Worm (Caenorhabditis elegans) whole organism, L4 larva: ENCODE measurements around the gene C15B12.8.

Source experiments
- F26F4.8 ChIP-seq: fragments of 200-800 bp; sonication (Bioruptor generic); conservative IDR thresholded peaks from 2 replicates; pipeline ENCODE4 v1.3.6; 2022; ENCODE audit warnings: missing genetic modification characterization, missing compliant biosample characterization
- F37D6.2 ChIP-seq: sonication (generic microtip); optimal IDR thresholded peaks from 2 replicates; lab custom pipeline; 2016; ENCODE audit warnings: mild to moderate bottlenecking, missing genetic modification characterization, missing compliant biosample characterization
- R02D3.7 ChIP-seq: fragments of 150-350 bp; sonication (generic microtip); optimal IDR thresholded peaks from 3 replicates; lab custom pipeline; 2014; ENCODE audit warnings: missing biosample characterization, missing genetic modification characterization
- Y105C5A.15 ChIP-seq: fragments of 200-800 bp; sonication (Bioruptor generic); IDR thresholded peaks from 2 replicates; pipeline ENCODE4 v1.3.6; 2022; ENCODE audit warnings: missing genetic modification characterization, missing compliant biosample characterization
- Y48G9A.11 ChIP-seq: fragments of 200-800 bp; sonication (Bioruptor generic); IDR thresholded peaks from 2 replicates; pipeline ENCODE4 v1.3.6; 2022; ENCODE audit warnings: missing genetic modification reagents, missing genetic modification characterization, missing compliant biosample characterization
- Y5F2A.4 ChIP-seq: fragments of 200-800 bp; sonication (Bioruptor generic); optimal IDR thresholded peaks from 2 replicates; lab custom pipeline; 2018; ENCODE audit warnings: mild to moderate bottlenecking, missing genetic modification characterization, missing compliant biosample characterization
- Y75B8A.6 ChIP-seq: fragments of 200-800 bp; sonication (Bioruptor generic); IDR thresholded peaks from 2 replicates; pipeline ENCODE4 v1.3.6; 2022; ENCODE audit warnings: missing genetic modification reagents, missing genetic modification characterization, missing compliant biosample characterization
- ZK546.5 ChIP-seq, 2 experiments: sonication (generic microtip); optimal IDR thresholded peaks; 2 replicates each; lab custom pipeline; 2017; ENCODE audit warnings: missing biosample characterization in 2 of 2, missing genetic modification characterization in 2 of 2
- aha-1 ChIP-seq: fragments of 150-350 bp; peaks from one replicate; lab custom pipeline; 2014; ENCODE audit warnings: missing biosample characterization, missing genetic modification characterization
- ceh-20 ChIP-seq: fragments of 200-800 bp; sonication (Bioruptor generic); IDR thresholded peaks from 2 replicates; pipeline ENCODE4 v1.3.6; 2022; ENCODE audit warnings: missing genetic modification reagents, missing genetic modification characterization, missing compliant biosample characterization
- ceh-28 ChIP-seq: fragments of 150-350 bp; optimal IDR thresholded peaks from 2 replicates; lab custom pipeline; 2014; ENCODE audit warnings: missing biosample characterization, missing genetic modification reagents, missing genetic modification characterization
- ceh-32 ChIP-seq: sonication (generic microtip); optimal IDR thresholded peaks from 2 replicates; lab custom pipeline; 2016; ENCODE audit warnings: mild to moderate bottlenecking, missing genetic modification characterization, missing compliant biosample characterization; ENCODE audit not compliant: poor library complexity
- ctbp-1 ChIP-seq: fragments of 200-800 bp; sonication (Bioruptor generic); IDR thresholded peaks from 2 replicates; pipeline ENCODE4 v1.3.6; 2022; ENCODE audit warnings: missing genetic modification reagents, missing genetic modification characterization, missing compliant biosample characterization
- daf-16 ChIP-seq, 3 experiments: sonication (generic microtip); optimal IDR thresholded peaks; 2 replicates each; lab custom pipeline; 2016 to 2017; ENCODE audit warnings: missing genetic modification characterization in 3 of 3, missing genetic modification reagents in 3 of 3, mild to moderate bottlenecking in 2 of 3, missing compliant biosample characterization in 2 of 3, missing biosample characterization in 1 of 3, moderate library complexity in 1 of 3
- daf-8 ChIP-seq: fragments of 200-800 bp; sonication (Bioruptor generic); IDR thresholded peaks from 2 replicates; pipeline ENCODE4 v1.3.6; 2022; ENCODE audit warnings: missing genetic modification characterization, missing compliant biosample characterization
- dpl-1 ChIP-seq: fragments of 150-350 bp; optimal IDR thresholded peaks from 2 replicates; lab custom pipeline; 2014; ENCODE audit warnings: missing biosample characterization, missing genetic modification reagents, missing genetic modification characterization
- fos-1 ChIP-seq: fragments of 150-350 bp; optimal IDR thresholded peaks from 2 replicates; lab custom pipeline; 2014; ENCODE audit warnings: missing biosample characterization, missing genetic modification characterization
- gei-8 ChIP-seq: fragments of 200-800 bp; sonication (Bioruptor generic); optimal IDR thresholded peaks from 2 replicates; lab custom pipeline; 2018; ENCODE audit warnings: mild to moderate bottlenecking, missing genetic modification characterization, missing compliant biosample characterization
- hlh-11 ChIP-seq: fragments of 200-800 bp; sonication (Bioruptor generic); optimal IDR thresholded peaks from 2 replicates; lab custom pipeline; 2018; ENCODE audit warnings: mild to moderate bottlenecking, missing genetic modification characterization, missing compliant biosample characterization
- lim-7 ChIP-seq: fragments of 200-800 bp; sonication (Bioruptor generic); IDR thresholded peaks from 2 replicates; pipeline ENCODE4 v1.3.6; 2022; ENCODE audit warnings: missing genetic modification characterization, missing compliant biosample characterization
- lin-1 ChIP-seq: fragments of 200-800 bp; sonication (Bioruptor generic); IDR thresholded peaks from 2 replicates; pipeline ENCODE4 v1.3.6; 2022; ENCODE audit warnings: missing genetic modification reagents, missing genetic modification characterization, missing compliant biosample characterization
- lin-29 ChIP-seq: fragments of 200-800 bp; sonication (Bioruptor generic); IDR thresholded peaks from 2 replicates; pipeline ENCODE4 v1.3.6; 2022; ENCODE audit warnings: missing genetic modification reagents, missing genetic modification characterization, missing compliant biosample characterization
- madf-5 ChIP-seq, 2 experiments: fragments of 200-800 bp; sonication (Bioruptor generic); IDR thresholded peaks; 2 replicates each; pipeline ENCODE4 v1.3.6; 2022; ENCODE audit warnings: missing compliant biosample characterization in 2 of 2, missing genetic modification characterization in 2 of 2
- madf-9 ChIP-seq: fragments of 200-800 bp; sonication (Bioruptor generic); conservative IDR thresholded peaks from 2 replicates; pipeline ENCODE4 v1.3.6; 2022; ENCODE audit warnings: missing genetic modification reagents, missing genetic modification characterization, missing compliant biosample characterization
- mes-2 ChIP-seq: sonication (generic microtip); optimal IDR thresholded peaks from 2 replicates; lab custom pipeline; 2016; ENCODE audit warnings: missing genotype, mild to moderate bottlenecking, missing genetic modification characterization, missing compliant biosample characterization; ENCODE audit not compliant: poor library complexity, severe bottlenecking
- mxl-2 ChIP-seq: fragments of 200-800 bp; sonication (Bioruptor generic); conservative IDR thresholded peaks from 2 replicates; pipeline ENCODE4 v1.3.6; 2022; ENCODE audit warnings: missing genetic modification reagents, missing genetic modification characterization, missing compliant biosample characterization
- mxl-3 ChIP-seq: fragments of 200-800 bp; sonication (Bioruptor generic); optimal IDR thresholded peaks from 2 replicates; lab custom pipeline; 2018; ENCODE audit warnings: mild to moderate bottlenecking, missing genetic modification characterization, missing compliant biosample characterization
- nhr-102 ChIP-seq: sonication (generic microtip); optimal IDR thresholded peaks from 2 replicates; lab custom pipeline; 2016; ENCODE audit warnings: mild to moderate bottlenecking, missing genetic modification characterization, moderate library complexity, missing compliant biosample characterization
- nhr-25 ChIP-seq: sonication (generic microtip); optimal IDR thresholded peaks from 2 replicates; lab custom pipeline; 2017; ENCODE audit warnings: missing genetic modification characterization, mild to moderate bottlenecking, missing compliant biosample characterization, antibody characterized with exemption, moderate library complexity, borderline replicate concordance; ENCODE audit not compliant: insufficient read depth
- nhr-28 ChIP-seq: fragments of 150-350 bp; optimal IDR thresholded peaks from 2 replicates; lab custom pipeline; 2014; ENCODE audit warnings: missing biosample characterization, missing genetic modification characterization
- nhr-42 ChIP-seq: fragments of 200-800 bp; sonication (Bioruptor generic); IDR thresholded peaks from 2 replicates; pipeline ENCODE4 v1.3.6; 2022; ENCODE audit warnings: missing genetic modification characterization, missing compliant biosample characterization
- nhr-48 ChIP-seq: sonication (generic microtip); optimal IDR thresholded peaks from 2 replicates; lab custom pipeline; 2016; ENCODE audit warnings: mild to moderate bottlenecking, missing genetic modification characterization, missing compliant biosample characterization
- nhr-77 ChIP-seq: fragments of 150-350 bp; optimal IDR thresholded peaks from 2 replicates; lab custom pipeline; 2014; ENCODE audit warnings: missing biosample characterization, missing genetic modification characterization
- pha-4 ChIP-seq, 2 experiments: fragments of 150-350 bp in 1 of 2; fragments of 200-800 bp in 1 of 2; sonication (Bioruptor generic) in 1 of 2; IDR thresholded peaks in 1 of 2; optimal IDR thresholded peaks in 1 of 2; 2 replicates each; pipeline versions ENCODE4 v1.3.6 to Lab custom; 2014 to 2022; ENCODE audit warnings: missing genetic modification characterization in 2 of 2, missing genetic modification reagents in 2 of 2, missing biosample characterization in 1 of 2, missing compliant biosample characterization in 1 of 2
- rbr-2 ChIP-seq: sonication (generic microtip); optimal IDR thresholded peaks from 2 replicates; lab custom pipeline; 2016; ENCODE audit warnings: missing genotype, missing genetic modification characterization, missing compliant biosample characterization
- saeg-2 ChIP-seq: fragments of 200-800 bp; sonication (Bioruptor generic); IDR thresholded peaks from 2 replicates; pipeline ENCODE4 v1.3.6; 2022; ENCODE audit warnings: missing genetic modification reagents, missing genetic modification characterization, missing compliant biosample characterization
- sdz-12 ChIP-seq: fragments of 200-800 bp; sonication (Bioruptor generic); optimal IDR thresholded peaks from 2 replicates; lab custom pipeline; 2018; ENCODE audit warnings: mild to moderate bottlenecking, missing genetic modification characterization, missing compliant biosample characterization
- snpc-1.2 ChIP-seq: fragments of 200-800 bp; sonication (Bioruptor generic); IDR thresholded peaks from 2 replicates; pipeline ENCODE4 v1.3.6; 2022; ENCODE audit warnings: missing genetic modification reagents, missing genetic modification characterization, missing compliant biosample characterization
- spr-1 ChIP-seq: sonication (generic microtip); optimal IDR thresholded peaks from 2 replicates; lab custom pipeline; 2016; ENCODE audit warnings: mild to moderate bottlenecking, missing genetic modification characterization, missing compliant biosample characterization
- tag-97 ChIP-seq: fragments of 200-800 bp; sonication (Bioruptor generic); IDR thresholded peaks from 2 replicates; pipeline ENCODE4 v1.3.6; 2022; ENCODE audit warnings: missing genetic modification characterization, missing compliant biosample characterization
- tra-1 ChIP-seq: fragments of 200-800 bp; sonication (Bioruptor generic); IDR thresholded peaks from 2 replicates; pipeline ENCODE4 v1.3.6; 2022; ENCODE audit warnings: missing genetic modification reagents, missing genetic modification characterization, missing compliant biosample characterization
- unc-130 ChIP-seq: sonication (generic microtip); optimal IDR thresholded peaks from 2 replicates; lab custom pipeline; 2016; ENCODE audit warnings: missing genetic modification reagents, missing genetic modification characterization, missing compliant biosample characterization
- unc-39 ChIP-seq: sonication (generic microtip); optimal IDR thresholded peaks from 2 replicates; lab custom pipeline; 2017; ENCODE audit warnings: missing biosample characterization, missing genetic modification characterization
- unc-62 ChIP-seq, 3 experiments: fragments of 150-350 bp in 1 of 3; sonication (generic microtip); optimal IDR thresholded peaks in 2 of 3; peaks in 1 of 3; 1 replicate in 1 of 3; 2 replicates in 2 of 3; lab custom pipeline; 2014 to 2017; ENCODE audit warnings: missing biosample characterization in 3 of 3, missing genetic modification characterization in 3 of 3, missing genetic modification reagents in 3 of 3, missing genotype in 1 of 3
- zfp-2 ChIP-seq: sonication (generic microtip); optimal IDR thresholded peaks from 2 replicates; lab custom pipeline; 2016; ENCODE audit warnings: mild to moderate bottlenecking, missing genetic modification characterization, missing compliant biosample characterization
- ztf-7 ChIP-seq: fragments of 150-350 bp; optimal IDR thresholded peaks from 2 replicates; lab custom pipeline; 2014; ENCODE audit warnings: missing biosample characterization, missing genetic modification characterization

Gene C15B12.8

DNA sequence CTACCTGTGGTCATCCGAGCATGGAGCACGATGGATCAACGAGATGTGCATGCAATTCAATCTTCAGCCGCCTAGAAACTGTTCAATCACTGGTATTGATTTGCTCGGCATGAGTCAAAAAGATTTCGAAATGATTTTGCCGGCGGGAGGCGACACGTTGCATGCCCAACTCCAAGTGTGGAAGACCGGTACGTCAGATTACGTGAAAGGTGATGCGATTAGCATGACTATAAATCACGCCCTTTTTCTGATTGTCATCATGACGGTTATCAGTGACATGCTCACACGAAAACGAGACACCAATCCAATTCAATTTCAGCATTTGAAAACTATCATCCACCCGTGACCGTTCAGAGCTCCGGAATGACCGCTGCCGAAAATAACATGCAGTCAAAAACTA is 46.6 kb downstream of the C15B12.8 start (continued):
- TF ChIP-seq daf-16 (GFP tag; optimal IDR thresholded peaks at IDR 0.05; lab: Kevin White, UChicago) (no peak), daf-16 (tag; optimal IDR thresholded peaks at IDR 0.05; lab: Kevin White, UChicago) (peak; percentile 34), lin-29 (no peak), nhr-77 (tag; lab: Kevin White, UChicago) (peak; percentile 33), tra-1 (GFP tag; lab: Robert Waterston, UW) (no peak), spr-1 (tag; lab: Kevin White, UChicago) (no peak), sdz-12 (no peak), ceh-28 (tag; lab: Kevin White, UChicago) (no peak), ceh-32 (tag; lab: Kevin White, UChicago) (no peak), ctbp-1 (GFP tag; lab: Robert Waterston, UW) (no peak), ZK546.5 (tag; optimal IDR thresholded peaks at IDR 0.05; lab: Kevin White, UChicago) (no peak), saeg-2 (GFP tag; lab: Robert Waterston, UW) (0 out of 2 replicates have a peak, but pooled peaks have one; percentile 33), madf-5 (GFP tag; IDR thresholded peaks at IDR 0.05; lab: Robert Waterston, UW) (no peak), hlh-11 (tag; lab: Kevin White, UChicago) (peak; percentile 42), mxl-3 (GFP tag; lab: Kevin White, UChicago) (no peak), nhr-48 (tag; lab: Kevin White, UChicago) (no peak), tag-97 (GFP tag; lab: Robert Waterston, UW) (no peak), Y48G9A.11 (GFP tag; lab: Robert Waterston, UW) (no peak), lin-1 (GFP tag; lab: Robert Waterston, UW) (0 out of 2 replicates have a peak, but pooled peaks have one; percentile 25), madf-9 (no peak), nhr-25 (tag; lab: Kevin White, UChicago) (no peak), F37D6.2 (tag; lab: Kevin White, UChicago) (no peak), Y5F2A.4 (GFP tag; lab: Kevin White, UChicago) (no peak), rbr-2 (tag; lab: Kevin White, UChicago) (no peak), dpl-1 (GFP tag; lab: Kevin White, UChicago) (no peak), F26F4.8 (GFP tag; lab: Robert Waterston, UW) (no peak), unc-39 (tag; lab: Kevin White, UChicago) (no peak), fos-1 (tag; lab: Kevin White, UChicago) (no peak), lim-7 (GFP tag; lab: Robert Waterston, UW) (no peak), ztf-7 (tag; lab: Kevin White, UChicago) (no peak), zfp-2 (tag; lab: Kevin White, UChicago) (no peak), Y75B8A.6 (no peak), snpc-1.2 (GFP tag; lab: Robert Waterston, UW) (no peak), unc-130 (GFP tag; lab: Kevin White, UChicago) (no peak)
- TF ChIP-seq, all 104 proteins: peak for 12

DNA sequence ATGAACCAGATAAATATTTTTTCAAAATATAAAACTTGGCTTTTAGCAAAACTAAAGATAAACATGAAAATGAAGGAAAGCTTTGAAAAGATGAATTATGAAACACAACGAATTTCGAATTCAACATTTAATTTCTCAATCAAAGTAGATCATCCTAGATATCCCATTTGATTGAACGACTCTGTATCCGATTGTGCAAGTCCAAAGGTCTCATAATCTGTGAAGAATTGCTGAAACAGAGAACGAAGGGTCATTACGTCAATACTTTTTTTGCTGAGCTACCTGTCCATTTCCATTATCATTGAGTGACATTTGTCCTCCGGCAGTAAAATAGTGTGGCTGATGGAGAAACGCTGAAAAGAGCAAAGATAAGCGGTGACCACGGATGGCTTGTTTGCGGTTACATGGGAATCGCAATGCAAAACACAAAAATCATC is 48.6 kb downstream of the C15B12.8 start:
- no peak for TF ChIP-seq R02D3.7 (tag; lab: Kevin White, UChicago)
- TF ChIP-seq nhr-42: peak; percentile 78
- no peak for TF ChIP-seq lin-29
- peak; percentile 83 for TF ChIP-seq hlh-11 (tag; lab: Kevin White, UChicago)
- peak; percentile 6 to 57 for TF ChIP-seq unc-62 (GFP tag; optimal IDR thresholded peaks at IDR 0.05 in 1 of 2; lab: Kevin White, UChicago)
- no peak for TF ChIP-seq unc-62 (tag; optimal IDR thresholded peaks at IDR 0.05; lab: Kevin White, UChicago)
- TF ChIP-seq nhr-77 (tag; lab: Kevin White, UChicago): peak; percentile 21
- peak; percentile 54 for TF ChIP-seq gei-8
- TF ChIP-seq daf-8 (GFP tag; lab: Robert Waterston, UW): 0 out of 2 replicates have a peak, but pooled peaks have one; percentile 50
- 0 out of 4 replicates have a peak, but pooled peaks of 1 of the 2 experiments have one; percentile 25 for TF ChIP-seq madf-5 (GFP tag; IDR thresholded peaks at IDR 0.05; lab: Robert Waterston, UW)
- peak; percentile 92 for TF ChIP-seq aha-1 (tag; lab: Kevin White, UChicago)
- TF ChIP-seq saeg-2 (GFP tag; lab: Robert Waterston, UW): peak; percentile 72; the same call in 1 of the 2 replicates
- TF ChIP-seq ceh-20 (GFP tag; lab: Robert Waterston, UW): peak; percentile 38; the same call in 1 of the 2 replicates
- TF ChIP-seq nhr-102 (tag; lab: Kevin White, UChicago): peak; percentile 69
- 0 out of 2 replicates have a peak, but pooled peaks have one; percentile 50 for TF ChIP-seq lin-1 (GFP tag; lab: Robert Waterston, UW)
- TF ChIP-seq nhr-28: peak; percentile 77
- peak in 1 of 2 experiments; percentile 38 for TF ChIP-seq daf-16 (GFP tag; optimal IDR thresholded peaks at IDR 0.05; lab: Kevin White, UChicago)
- TF ChIP-seq daf-16 (tag; optimal IDR thresholded peaks at IDR 0.05; lab: Kevin White, UChicago): peak; percentile 86
- no peak for TF ChIP-seq Y105C5A.15
- TF ChIP-seq ztf-7 (tag; lab: Kevin White, UChicago): no peak
- TF ChIP-seq mes-2: no peak
- peak; percentile 86 for TF ChIP-seq tra-1 (GFP tag; lab: Robert Waterston, UW)
- 0 out of 2 replicates have a peak, but pooled peaks have one; percentile 36 for TF ChIP-seq pha-4 (GFP tag; IDR thresholded peaks at IDR 0.05; lab: Robert Waterston, UW)
- no peak for TF ChIP-seq pha-4 (tag; optimal IDR thresholded peaks at IDR 0.05; lab: Kevin White, UChicago)
- TF ChIP-seq mxl-2: 0 out of 2 replicates have a peak, but pooled peaks have one; percentile 14
